Worm (Caenorhabditis elegans) whole organism, L1 larva: ENCODE data around the gene npr-9.

Source experiments
- C04F5.9 ChIP-seq: sonication (generic microtip); optimal IDR thresholded peaks from 2 replicates; lab custom pipeline; 2016; ENCODE audit warnings: missing genetic modification characterization, missing compliant biosample characterization
- C34B4.2 ChIP-seq: sonication (generic microtip); optimal IDR thresholded peaks from 2 replicates; lab custom pipeline; 2017; ENCODE audit warnings: mild to moderate bottlenecking, missing genetic modification characterization, missing compliant biosample characterization
- F16B12.6 ChIP-seq: fragments of 150-350 bp; optimal IDR thresholded peaks from 2 replicates; lab custom pipeline; 2014; ENCODE audit warnings: missing biosample characterization, missing genetic modification characterization
- Y116A8C.19 ChIP-seq: sonication (generic microtip); optimal IDR thresholded peaks from 2 replicates; lab custom pipeline; 2016; ENCODE audit warnings: missing compliant biosample characterization, missing genetic modification characterization, borderline replicate concordance
- aha-1 ChIP-seq: fragments of 150-350 bp; optimal IDR thresholded peaks from 2 replicates; lab custom pipeline; 2014; ENCODE audit warnings: missing biosample characterization, missing genetic modification characterization
- alr-1 ChIP-seq: fragments of 200-800 bp; sonication (Bioruptor generic); optimal IDR thresholded peaks from 2 replicates; lab custom pipeline; 2018; ENCODE audit warnings: borderline replicate concordance, mild to moderate bottlenecking, missing genetic modification characterization, missing compliant biosample characterization
- ama-1 ChIP-seq: fragments of 150-350 bp; optimal IDR thresholded peaks from 2 replicates; lab custom pipeline; 2014
- ceh-63 ChIP-seq: fragments of 200-800 bp; sonication (Bioruptor generic); optimal IDR thresholded peaks from 2 replicates; lab custom pipeline; 2018; ENCODE audit warnings: mild to moderate bottlenecking, missing genetic modification characterization, missing compliant biosample characterization
- ceh-8 ChIP-seq: fragments of 200-800 bp; sonication (Bioruptor generic); optimal IDR thresholded peaks from 2 replicates; lab custom pipeline; 2018; ENCODE audit warnings: mild to moderate bottlenecking, missing genetic modification characterization, moderate library complexity, missing compliant biosample characterization
- ceh-82 ChIP-seq, 3 experiments: fragments of 150-350 bp in 1 of 3; sonication (generic microtip) in 2 of 3; optimal IDR thresholded peaks; 2 replicates each; lab custom pipeline; 2014 to 2017; ENCODE audit warnings: missing biosample characterization in 3 of 3, missing genetic modification characterization in 3 of 3
- ceh-88 ChIP-seq: fragments of 200-800 bp; sonication (Bioruptor generic); IDR thresholded peaks from 2 replicates; pipeline ENCODE4 v1.3.6; 2022; ENCODE audit warnings: missing genetic modification characterization, missing compliant biosample characterization
- ces-1 ChIP-seq: fragments of 150-350 bp; optimal IDR thresholded peaks from 2 replicates; lab custom pipeline; 2014; ENCODE audit warnings: missing biosample characterization, missing genetic modification reagents, missing genetic modification characterization
- efl-1 ChIP-seq, 4 experiments: fragments of 150-350 bp; optimal IDR thresholded peaks in 3 of 4; peaks in 1 of 4; 1 replicate in 1 of 4; 2 replicates in 3 of 4; lab custom pipeline; 2014; ENCODE audit warnings: missing biosample characterization in 2 of 4, missing genetic modification characterization in 2 of 4, missing genetic modification reagents in 2 of 4
- egl-13 ChIP-seq: sonication (generic microtip); optimal IDR thresholded peaks from 2 replicates; lab custom pipeline; 2016; ENCODE audit warnings: missing genotype, missing genetic modification reagents, missing genetic modification characterization, missing compliant biosample characterization
- elt-2 ChIP-seq: sonication (generic microtip); optimal IDR thresholded peaks from 2 replicates; lab custom pipeline; 2016; ENCODE audit warnings: missing genetic modification characterization, mild to moderate bottlenecking, inconsistent platforms, missing compliant biosample characterization, missing genetic modification reagents
- ets-5 ChIP-seq: fragments of 200-800 bp; sonication (Bioruptor generic); IDR thresholded peaks from 2 replicates; pipeline ENCODE4 v1.3.6; 2022; ENCODE audit warnings: missing genetic modification characterization, missing compliant biosample characterization
- grh-1 ChIP-seq: fragments of 200-800 bp; sonication (Bioruptor generic); IDR thresholded peaks from 2 replicates; pipeline ENCODE4 v1.3.6; 2022; ENCODE audit warnings: missing genetic modification reagents, missing genetic modification characterization, missing compliant biosample characterization
- hpl-2 ChIP-seq: fragments of 150-350 bp; optimal IDR thresholded peaks from 2 replicates; lab custom pipeline; 2014; ENCODE audit warnings: missing biosample characterization, missing genetic modification reagents, missing genetic modification characterization
- isw-1 ChIP-seq: fragments of 200-800 bp; sonication (Bioruptor generic); IDR thresholded peaks from 2 replicates; pipeline ENCODE4 v1.3.6; 2022; ENCODE audit warnings: missing genetic modification characterization, missing compliant biosample characterization
- lin-13 ChIP-seq: fragments of 150-350 bp; optimal IDR thresholded peaks from 2 replicates; lab custom pipeline; 2014; ENCODE audit warnings: missing biosample characterization, missing genetic modification reagents, missing genetic modification characterization
- lin-15B ChIP-seq: fragments of 150-350 bp; sonication (generic microtip); optimal IDR thresholded peaks from 3 replicates; lab custom pipeline; 2014; ENCODE audit warnings: missing biosample characterization, missing genetic modification characterization
- lin-39 ChIP-seq: fragments of 150-350 bp; optimal IDR thresholded peaks from 2 replicates; lab custom pipeline; 2014; ENCODE audit warnings: missing biosample characterization, missing genetic modification reagents, missing genetic modification characterization
- mdl-1 ChIP-seq, 2 experiments: fragments of 150-350 bp; optimal IDR thresholded peaks; 2 replicates each; lab custom pipeline; 2014 to 2017; ENCODE audit warnings: missing biosample characterization in 2 of 2, missing genetic modification characterization in 2 of 2, inconsistent platforms in 1 of 2
- mep-1 ChIP-seq: fragments of 150-350 bp; optimal IDR thresholded peaks from 2 replicates; lab custom pipeline; 2014; ENCODE audit warnings: missing biosample characterization, missing genetic modification characterization
- nhr-19 ChIP-seq: fragments of 200-800 bp; sonication (Bioruptor generic); conservative IDR thresholded peaks from 2 replicates; pipeline ENCODE4 v1.3.6; 2022; ENCODE audit warnings: missing genetic modification characterization, missing compliant biosample characterization
- nhr-20 ChIP-seq: sonication (generic microtip); optimal IDR thresholded peaks from 2 replicates; lab custom pipeline; 2016; ENCODE audit warnings: mild to moderate bottlenecking, missing genetic modification characterization, missing compliant biosample characterization
- nhr-237 ChIP-seq: fragments of 150-350 bp; optimal IDR thresholded peaks from 2 replicates; lab custom pipeline; 2014; ENCODE audit warnings: missing biosample characterization, missing genetic modification characterization
- nhr-28 ChIP-seq: fragments of 150-350 bp; optimal IDR thresholded peaks from 2 replicates; lab custom pipeline; 2014; ENCODE audit warnings: missing biosample characterization, missing genetic modification characterization
- nhr-47 ChIP-seq: sonication (generic microtip); optimal IDR thresholded peaks from 2 replicates; lab custom pipeline; 2016; ENCODE audit warnings: mild to moderate bottlenecking, missing genetic modification characterization, moderate library complexity, missing compliant biosample characterization
- nhr-76 ChIP-seq: sonication (generic microtip); optimal IDR thresholded peaks from 2 replicates; lab custom pipeline; 2017; ENCODE audit warnings: missing biosample characterization, missing genetic modification characterization
- nhr-77 ChIP-seq: fragments of 150-350 bp; optimal IDR thresholded peaks from 2 replicates; lab custom pipeline; 2014; ENCODE audit warnings: missing biosample characterization, missing genetic modification characterization
- nhr-85 ChIP-seq: sonication (generic microtip); peaks from one replicate; lab custom pipeline; 2016; ENCODE audit warnings: missing genetic modification characterization, inconsistent platforms, missing compliant biosample characterization
- pag-3 ChIP-seq: sonication (generic microtip); optimal IDR thresholded peaks from 2 replicates; lab custom pipeline; 2017; ENCODE audit warnings: missing genetic modification characterization, mild to moderate bottlenecking, missing compliant biosample characterization, antibody characterized with exemption, borderline replicate concordance; ENCODE audit not compliant: insufficient read depth
- pax-3 ChIP-seq: fragments of 200-800 bp; sonication (Bioruptor generic); optimal IDR thresholded peaks from 2 replicates; lab custom pipeline; 2018; ENCODE audit warnings: mild to moderate bottlenecking, missing genetic modification characterization, moderate library complexity, missing compliant biosample characterization
- pqm-1 ChIP-seq: sonication (generic microtip); optimal IDR thresholded peaks from 3 replicates; lab custom pipeline; 2017; ENCODE audit warnings: missing biosample characterization, missing genetic modification characterization
- snu-23 ChIP-seq: sonication (generic microtip); optimal IDR thresholded peaks from 2 replicates; lab custom pipeline; 2016; ENCODE audit warnings: missing genetic modification characterization, missing compliant biosample characterization
- sptf-1 ChIP-seq: fragments of 150-350 bp; optimal IDR thresholded peaks from 2 replicates; lab custom pipeline; 2014; ENCODE audit warnings: missing biosample characterization, missing genetic modification characterization
- tlp-1 ChIP-seq: fragments of 150-350 bp; optimal IDR thresholded peaks from 2 replicates; lab custom pipeline; 2014; ENCODE audit warnings: missing biosample characterization, missing genetic modification characterization
- unc-130 ChIP-seq: fragments of 150-350 bp; optimal IDR thresholded peaks from 2 replicates; lab custom pipeline; 2017; ENCODE audit warnings: missing biosample characterization, missing genetic modification characterization, inconsistent platforms
- unc-62 ChIP-seq: fragments of 150-350 bp; optimal IDR thresholded peaks from 2 replicates; lab custom pipeline; 2014; ENCODE audit warnings: missing biosample characterization, missing genetic modification reagents, missing genetic modification characterization
- unc-86 ChIP-seq: sonication (generic microtip); optimal IDR thresholded peaks from 2 replicates; lab custom pipeline; 2016; ENCODE audit warnings: missing genetic modification characterization, missing compliant biosample characterization
- unc-98 ChIP-seq: fragments of 200-800 bp; sonication (Bioruptor generic); IDR thresholded peaks from 2 replicates; pipeline ENCODE4 v1.3.6; 2022; ENCODE audit warnings: missing genetic modification characterization, missing compliant biosample characterization
- vab-15 ChIP-seq: sonication (generic microtip); optimal IDR thresholded peaks from 2 replicates; lab custom pipeline; 2017; ENCODE audit warnings: missing genotype, mild to moderate bottlenecking, missing genetic modification characterization, missing compliant biosample characterization
- xbp-1 ChIP-seq: sonication (generic microtip); optimal IDR thresholded peaks from 2 replicates; lab custom pipeline; 2016; ENCODE audit warnings: missing genetic modification characterization, missing compliant biosample characterization
- zag-1 ChIP-seq: fragments of 150-350 bp; optimal IDR thresholded peaks from 2 replicates; lab custom pipeline; 2014; ENCODE audit warnings: missing biosample characterization, missing genetic modification characterization

npr-9 gene

DNA sequence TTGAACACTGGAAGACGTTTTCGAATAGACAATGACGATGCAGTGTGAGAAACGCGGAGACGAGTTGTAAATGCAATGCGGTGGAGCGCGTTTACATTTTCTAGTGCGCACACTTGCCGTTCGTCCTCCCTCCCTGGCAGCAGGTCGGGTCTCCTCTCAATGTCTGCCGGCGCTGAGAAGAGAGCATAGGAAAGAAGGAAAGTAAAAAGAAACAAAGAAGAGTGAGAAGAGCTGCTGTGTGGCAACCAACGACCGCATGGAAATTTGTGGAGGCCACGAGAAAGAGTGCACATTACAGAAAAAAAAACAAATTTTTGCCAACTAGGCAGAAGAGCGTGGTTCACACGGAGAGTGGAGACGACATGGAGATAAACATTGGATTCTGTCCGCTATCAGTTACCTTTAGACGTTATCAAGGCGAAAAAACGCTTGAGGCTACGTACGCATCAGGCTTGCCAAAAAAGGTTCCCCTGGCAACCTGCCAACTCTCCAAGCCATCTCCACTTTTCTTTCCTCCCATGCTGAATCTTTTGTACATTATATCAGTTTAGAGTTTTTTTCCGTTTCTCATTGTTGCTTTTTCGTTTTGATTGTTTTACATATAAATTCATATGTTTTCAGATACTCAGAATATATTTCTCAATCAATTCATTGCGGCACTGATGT lies 29.7 kb upstream of the npr-9 start, which contains the start of the genes snrp-40.1 and F08G12.3 (continued):
- peak; percentile 12 for TF ChIP-seq nhr-237
- TF ChIP-seq snu-23 = peak; percentile 86
- TF ChIP-seq F16B12.6 (tag; lab: Kevin White, UChicago) = peak; percentile 43
- 0 out of 2 replicates have a peak, but pooled peaks have one; percentile 55 for TF ChIP-seq ceh-88 (GFP tag; lab: Robert Waterston, UW)
- no peak for TF ChIP-seq ama-1 (lab: Kevin White, UChicago)
- peak; percentile 55 for TF ChIP-seq isw-1 (GFP tag; lab: Robert Waterston, UW)
- TF ChIP-seq Y116A8C.19 (tag; lab: Kevin White, UChicago) = no peak
- TF ChIP-seq aha-1 (tag; lab: Kevin White, UChicago) = no peak
- TF ChIP-seq efl-1 (optimal IDR thresholded peaks at IDR 0.05; lab: Kevin White, UChicago) = peak; percentile 53 to 69
- TF ChIP-seq efl-1 (GFP tag; optimal IDR thresholded peaks at IDR 0.05 in 1 of 2; lab: Kevin White, UChicago) = peak; percentile 28 to 91
- TF ChIP-seq egl-13 (tag; lab: Kevin White, UChicago) = peak; percentile 67
- TF ChIP-seq nhr-77 (tag; lab: Kevin White, UChicago) = peak; percentile 74
- peak; percentile 63 for TF ChIP-seq unc-86 (tag; lab: Kevin White, UChicago)
- TF ChIP-seq lin-39 (tag; lab: Kevin White, UChicago) = no peak
- peak; percentile 74 for TF ChIP-seq nhr-19
- peak; percentile 34 for TF ChIP-seq elt-2 (tag; lab: Kevin White, UChicago)
- peak; percentile 83 for TF ChIP-seq pag-3 (tag; lab: Kevin White, UChicago)
- TF ChIP-seq C34B4.2 = no peak
- no peak for TF ChIP-seq hpl-2 (GFP tag; lab: Kevin White, UChicago)
- peak; percentile 42 for TF ChIP-seq ceh-8 (GFP tag; lab: Kevin White, UChicago)
- TF ChIP-seq nhr-76 (tag; lab: Kevin White, UChicago) = no peak

DNA sequence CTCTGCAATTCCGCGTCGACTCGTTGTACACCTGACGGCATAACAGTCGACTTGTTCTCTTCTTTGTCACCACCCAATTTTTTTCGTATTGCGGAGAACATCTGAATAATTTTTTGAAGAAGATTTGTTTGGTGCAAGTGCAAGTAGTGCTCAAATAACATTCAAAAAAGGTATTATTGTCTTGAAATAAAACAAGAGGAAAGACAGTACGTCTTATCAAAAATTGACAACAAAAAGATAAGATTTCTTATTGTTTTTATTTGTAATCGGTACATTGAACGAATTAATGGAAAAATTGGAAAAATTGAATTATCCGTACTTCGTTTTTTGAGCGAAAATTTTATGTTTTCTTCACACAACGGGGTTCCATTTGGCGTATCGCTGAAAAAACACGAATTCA lies 23.8 kb upstream of the npr-9 start, which contains the start of gene F08G12.1:
Gene F08G12.1 (minus strand): TSS at position 101 of the 400 bp plus-strand sequence.
- TF ChIP-seq ets-5 (GFP tag; lab: Robert Waterston, UW) (no peak), alr-1 (tag; lab: Kevin White, UChicago) (no peak), lin-15B (no peak), nhr-85 (tag; lab: Kevin White, UChicago) (no peak), sptf-1 (tag; lab: Kevin White, UChicago) (no peak), grh-1 (GFP tag; lab: Robert Waterston, UW) (no peak), nhr-237 (no peak), tlp-1 (no peak), ceh-82 (tag; optimal IDR thresholded peaks at IDR 0.05; lab: Kevin White, UChicago) (no peak), mep-1 (tag; lab: Kevin White, UChicago) (no peak), efl-1 (optimal IDR thresholded peaks at IDR 0.05; lab: Kevin White, UChicago) (no peak), efl-1 (GFP tag; optimal IDR thresholded peaks at IDR 0.05 in 1 of 2; lab: Kevin White, UChicago) (no peak), unc-62 (GFP tag; lab: Kevin White, UChicago) (no peak), pag-3 (tag; lab: Kevin White, UChicago) (no peak), nhr-20 (tag; lab: Kevin White, UChicago) (no peak), pax-3 (tag; lab: Kevin White, UChicago) (no peak), mdl-1 (tag; optimal IDR thresholded peaks at IDR 0.05; lab: Kevin White, UChicago) (no peak), pqm-1 (no peak)

DNA sequence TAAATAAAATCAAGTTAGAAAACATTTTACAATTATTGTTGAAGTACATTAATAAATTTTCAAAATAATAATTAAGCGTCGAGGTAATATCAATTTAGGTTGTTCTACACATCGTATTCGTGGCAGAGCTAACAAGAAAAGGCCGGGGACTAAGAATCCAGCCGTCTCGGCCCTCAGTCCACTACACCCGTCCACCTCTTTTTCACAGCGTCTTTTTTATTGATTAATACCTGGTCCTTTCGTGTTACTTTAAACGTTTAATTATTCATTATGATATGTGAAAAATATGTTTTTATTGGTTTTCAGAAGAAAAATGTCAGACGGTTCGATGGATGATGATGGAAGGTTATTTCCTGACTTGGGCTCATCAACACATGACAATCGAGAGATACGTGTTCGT lies 22.5 kb upstream of the npr-9 start, which contains the start of gene vhl-1:
Gene vhl-1 (plus strand): TSS at position 301 of the 400 bp plus-strand sequence.
- TF ChIP-seq lin-39 (tag; lab: Kevin White, UChicago) (no peak), C04F5.9 (tag; lab: Kevin White, UChicago) (no peak), nhr-28 (tag; lab: Kevin White, UChicago) (no peak), ceh-88 (GFP tag; lab: Robert Waterston, UW) (no peak), xbp-1 (tag; lab: Kevin White, UChicago) (no peak), zag-1 (tag; lab: Kevin White, UChicago) (no peak), lin-13 (GFP tag; lab: Kevin White, UChicago) (no peak), ceh-8 (GFP tag; lab: Kevin White, UChicago) (no peak), vab-15 (tag; lab: Kevin White, UChicago) (no peak), nhr-47 (tag; lab: Kevin White, UChicago) (no peak), mep-1 (tag; lab: Kevin White, UChicago) (no peak), ceh-63 (GFP tag; lab: Kevin White, UChicago) (no peak), mdl-1 (tag; optimal IDR thresholded peaks at IDR 0.05; lab: Kevin White, UChicago) (no peak), alr-1 (tag; lab: Kevin White, UChicago) (no peak), ets-5 (GFP tag; lab: Robert Waterston, UW) (no peak), unc-130 (no peak), unc-98 (GFP tag; lab: Robert Waterston, UW) (no peak), unc-62 (GFP tag; lab: Kevin White, UChicago) (no peak), ces-1 (no peak)
